Worm (Caenorhabditis elegans) whole organism, L1 larva: ENCODE results near the gene his-8.

Experiments used
- C04F5.9 ChIP-seq: sonication (generic microtip); optimal IDR thresholded peaks from 2 replicates; lab custom pipeline; 2016; ENCODE audit warnings: missing genetic modification characterization, missing compliant biosample characterization
- C16A3.4 ChIP-seq: fragments of 150-350 bp; optimal IDR thresholded peaks from 2 replicates; lab custom pipeline; 2014; ENCODE audit warnings: missing biosample characterization, missing genetic modification characterization
- aha-1 ChIP-seq: fragments of 150-350 bp; optimal IDR thresholded peaks from 2 replicates; lab custom pipeline; 2014; ENCODE audit warnings: missing biosample characterization, missing genetic modification characterization
- blmp-1 ChIP-seq: fragments of 150-350 bp; optimal IDR thresholded peaks from 2 replicates; lab custom pipeline; 2014; ENCODE audit warnings: missing biosample characterization, missing genetic modification characterization
- ceh-88 ChIP-seq: fragments of 200-800 bp; sonication (Bioruptor generic); IDR thresholded peaks from 2 replicates; pipeline ENCODE4 v1.3.6; 2022; ENCODE audit warnings: missing genetic modification characterization, missing compliant biosample characterization
- ceh-90 ChIP-seq: sonication (generic microtip); optimal IDR thresholded peaks from 2 replicates; lab custom pipeline; 2016; ENCODE audit warnings: missing genetic modification characterization, missing compliant biosample characterization
- ces-1 ChIP-seq: fragments of 150-350 bp; optimal IDR thresholded peaks from 2 replicates; lab custom pipeline; 2014; ENCODE audit warnings: missing biosample characterization, missing genetic modification reagents, missing genetic modification characterization
- dsc-1 ChIP-seq: sonication (generic microtip); optimal IDR thresholded peaks from 2 replicates; lab custom pipeline; 2016; ENCODE audit warnings: mild to moderate bottlenecking, missing genetic modification characterization, missing compliant biosample characterization
- efl-3 ChIP-seq: fragments of 200-800 bp; sonication (Bioruptor generic); optimal IDR thresholded peaks from 2 replicates; lab custom pipeline; 2018; ENCODE audit warnings: mild to moderate bottlenecking, missing genetic modification characterization, missing compliant biosample characterization
- egl-27 ChIP-seq, 2 experiments: fragments of 150-350 bp in 1 of 2; sonication (generic microtip); optimal IDR thresholded peaks; 3 replicates each; lab custom pipeline; 2017 to 2018; ENCODE audit warnings: missing biosample characterization in 2 of 2, missing genetic modification characterization in 2 of 2, missing genetic modification reagents in 2 of 2
- ets-5 ChIP-seq: fragments of 200-800 bp; sonication (Bioruptor generic); IDR thresholded peaks from 2 replicates; pipeline ENCODE4 v1.3.6; 2022; ENCODE audit warnings: missing genetic modification characterization, missing compliant biosample characterization
- grh-1 ChIP-seq: fragments of 200-800 bp; sonication (Bioruptor generic); IDR thresholded peaks from 2 replicates; pipeline ENCODE4 v1.3.6; 2022; ENCODE audit warnings: missing genetic modification reagents, missing genetic modification characterization, missing compliant biosample characterization
- hlh-17 ChIP-seq: fragments of 200-800 bp; sonication (Bioruptor generic); optimal IDR thresholded peaks from 2 replicates; lab custom pipeline; 2018; ENCODE audit warnings: missing genetic modification characterization, mild to moderate bottlenecking, missing compliant biosample characterization, moderate library complexity, borderline replicate concordance
- isw-1 ChIP-seq: fragments of 200-800 bp; sonication (Bioruptor generic); IDR thresholded peaks from 2 replicates; pipeline ENCODE4 v1.3.6; 2022; ENCODE audit warnings: missing genetic modification characterization, missing compliant biosample characterization
- lin-14 ChIP-seq: fragments of 200-800 bp; sonication (Bioruptor generic); optimal IDR thresholded peaks from 2 replicates; lab custom pipeline; 2018; ENCODE audit warnings: mild to moderate bottlenecking, missing genetic modification characterization, moderate library complexity, missing compliant biosample characterization
- lir-3 ChIP-seq: sonication (generic microtip); optimal IDR thresholded peaks from 2 replicates; lab custom pipeline; 2016; ENCODE audit warnings: mild to moderate bottlenecking, missing genetic modification characterization, moderate library complexity, missing compliant biosample characterization; ENCODE audit not compliant: poor library complexity
- mab-9 ChIP-seq: fragments of 200-800 bp; sonication (Bioruptor generic); IDR thresholded peaks from 2 replicates; pipeline ENCODE4 v1.3.6; 2022; ENCODE audit warnings: missing genetic modification reagents, missing genetic modification characterization, missing compliant biosample characterization
- mep-1 ChIP-seq: fragments of 150-350 bp; optimal IDR thresholded peaks from 2 replicates; lab custom pipeline; 2014; ENCODE audit warnings: missing biosample characterization, missing genetic modification characterization
- nhr-12 ChIP-seq: sonication (generic microtip); optimal IDR thresholded peaks from 2 replicates; lab custom pipeline; 2017; ENCODE audit warnings: missing biosample characterization, missing genetic modification characterization
- nhr-19 ChIP-seq: fragments of 200-800 bp; sonication (Bioruptor generic); conservative IDR thresholded peaks from 2 replicates; pipeline ENCODE4 v1.3.6; 2022; ENCODE audit warnings: missing genetic modification characterization, missing compliant biosample characterization
- nhr-20 ChIP-seq: sonication (generic microtip); optimal IDR thresholded peaks from 2 replicates; lab custom pipeline; 2016; ENCODE audit warnings: mild to moderate bottlenecking, missing genetic modification characterization, missing compliant biosample characterization
- nhr-28 ChIP-seq: fragments of 150-350 bp; optimal IDR thresholded peaks from 2 replicates; lab custom pipeline; 2014; ENCODE audit warnings: missing biosample characterization, missing genetic modification characterization
- nhr-47 ChIP-seq: sonication (generic microtip); optimal IDR thresholded peaks from 2 replicates; lab custom pipeline; 2016; ENCODE audit warnings: mild to moderate bottlenecking, missing genetic modification characterization, moderate library complexity, missing compliant biosample characterization
- nhr-71 ChIP-seq: sonication (generic microtip); optimal IDR thresholded peaks from 2 replicates; lab custom pipeline; 2016; ENCODE audit warnings: mild to moderate bottlenecking, missing genetic modification characterization, moderate library complexity, missing compliant biosample characterization
- nhr-77 ChIP-seq: fragments of 150-350 bp; optimal IDR thresholded peaks from 2 replicates; lab custom pipeline; 2014; ENCODE audit warnings: missing biosample characterization, missing genetic modification characterization
- nhr-84 ChIP-seq: sonication (generic microtip); optimal IDR thresholded peaks from 2 replicates; lab custom pipeline; 2017; ENCODE audit warnings: missing biosample characterization, missing genetic modification characterization
- nhr-85 ChIP-seq: sonication (generic microtip); peaks from one replicate; lab custom pipeline; 2016; ENCODE audit warnings: missing genetic modification characterization, inconsistent platforms, missing compliant biosample characterization
- nhr-90 ChIP-seq: sonication (generic microtip); optimal IDR thresholded peaks from 2 replicates; lab custom pipeline; 2016; ENCODE audit warnings: mild to moderate bottlenecking, missing genetic modification characterization, missing compliant biosample characterization; ENCODE audit not compliant: poor library complexity
- pag-3 ChIP-seq: sonication (generic microtip); optimal IDR thresholded peaks from 2 replicates; lab custom pipeline; 2017; ENCODE audit warnings: missing genetic modification characterization, mild to moderate bottlenecking, missing compliant biosample characterization, antibody characterized with exemption, borderline replicate concordance; ENCODE audit not compliant: insufficient read depth
- pax-3 ChIP-seq: fragments of 200-800 bp; sonication (Bioruptor generic); optimal IDR thresholded peaks from 2 replicates; lab custom pipeline; 2018; ENCODE audit warnings: mild to moderate bottlenecking, missing genetic modification characterization, moderate library complexity, missing compliant biosample characterization
- rnt-1 ChIP-seq: sonication (generic microtip); optimal IDR thresholded peaks from 2 replicates; lab custom pipeline; 2016; ENCODE audit warnings: mild to moderate bottlenecking, missing genetic modification characterization, moderate library complexity, missing compliant biosample characterization
- skn-1 ChIP-seq: fragments of 150-350 bp; optimal IDR thresholded peaks from 2 replicates; lab custom pipeline; 2014; ENCODE audit warnings: missing biosample characterization, missing genetic modification characterization
- snpc-4 ChIP-seq: fragments of 150-350 bp; optimal IDR thresholded peaks from 2 replicates; lab custom pipeline; 2014; ENCODE audit warnings: missing biosample characterization, missing genetic modification characterization
- snu-23 ChIP-seq: sonication (generic microtip); optimal IDR thresholded peaks from 2 replicates; lab custom pipeline; 2016; ENCODE audit warnings: missing genetic modification characterization, missing compliant biosample characterization
- sup-37 ChIP-seq: fragments of 200-800 bp; sonication (Bioruptor generic); optimal IDR thresholded peaks from 2 replicates; lab custom pipeline; 2018; ENCODE audit warnings: mild to moderate bottlenecking, missing genetic modification characterization, missing compliant biosample characterization
- swsn-7 ChIP-seq: sonication (generic microtip); optimal IDR thresholded peaks from 2 replicates; lab custom pipeline; 2016; ENCODE audit warnings: missing genetic modification characterization, missing compliant biosample characterization
- vab-15 ChIP-seq: sonication (generic microtip); optimal IDR thresholded peaks from 2 replicates; lab custom pipeline; 2017; ENCODE audit warnings: missing genotype, mild to moderate bottlenecking, missing genetic modification characterization, missing compliant biosample characterization
- ztf-11 ChIP-seq, 2 experiments: sonication (generic microtip); optimal IDR thresholded peaks; 2 replicates each; lab custom pipeline; 2016 to 2017; ENCODE audit warnings: missing genetic modification characterization in 2 of 2, missing biosample characterization in 1 of 2, missing compliant biosample characterization in 1 of 2

his-8 gene

DNA sequence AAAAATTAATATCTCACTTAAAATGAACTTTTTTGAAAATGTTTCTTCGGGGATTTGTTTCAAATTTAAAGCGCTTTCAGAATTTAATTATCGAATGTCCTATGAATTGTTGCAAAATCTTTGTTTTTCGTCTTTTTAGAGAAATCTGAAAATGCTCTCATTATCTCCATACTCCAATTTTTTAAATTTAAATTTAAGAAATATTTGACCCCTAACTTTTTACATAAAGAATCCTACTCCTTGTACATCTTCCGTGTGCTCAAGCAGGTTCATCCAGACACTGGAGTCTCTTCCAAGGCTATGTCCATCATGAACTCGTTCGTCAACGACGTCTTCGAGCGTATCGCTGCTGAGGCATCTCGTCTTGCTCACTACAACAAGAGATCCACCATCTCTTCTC lies 3.3 kb upstream of the his-8 start, which contains the start of gene his-39:
TSS of gene his-39 (plus strand) at position 301 of the 400 bp plus-strand sequence.
- TF ChIP-seq aha-1 = no peak
- TF ChIP-seq nhr-12 (tag; lab: Kevin White, UChicago) = no peak
- no peak for TF ChIP-seq efl-3 (GFP tag; lab: Kevin White, UChicago)
- no peak for TF ChIP-seq ets-5
- TF ChIP-seq skn-1 = no peak
- TF ChIP-seq egl-27 (tag; optimal IDR thresholded peaks at IDR 0.05; lab: Kevin White, UChicago) = no peak
- TF ChIP-seq ztf-11 (tag; optimal IDR thresholded peaks at IDR 0.05; lab: Kevin White, UChicago) = no peak
- TF ChIP-seq ces-1 (GFP tag; lab: Kevin White, UChicago) = no peak
- TF ChIP-seq mep-1 = no peak
- TF ChIP-seq pax-3 = no peak
- TF ChIP-seq rnt-1 = no peak
- TF ChIP-seq nhr-77 = no peak
- no peak for TF ChIP-seq nhr-28
- TF ChIP-seq sup-37 = no peak
- TF ChIP-seq C16A3.4 = no peak

ce11 chrV:8534534-8535283 lies 1.8 kb upstream of the his-8 start, which contains the start of the genes his-6 and his-5:
his-6 (minus strand) TSS chrV:8534977.
his-5 (plus strand) TSS chrV:8535214.
- TF ChIP-seq ztf-11 (tag; optimal IDR thresholded peaks at IDR 0.05; lab: Kevin White, UChicago) (peak in 1 of 2 experiments; percentile 60), lin-14 (GFP tag; lab: Kevin White, UChicago) (peak; percentile 80), nhr-71 (tag; lab: Kevin White, UChicago) (peak; percentile 50), nhr-90 (tag; lab: Kevin White, UChicago) (peak; percentile 30), isw-1 (GFP tag; lab: Robert Waterston, UW) (peak; percentile 24; the same call in 1 of the 2 replicates), snu-23 (peak; percentile 41), nhr-47 (tag; lab: Kevin White, UChicago) (peak; percentile 44), nhr-19 (GFP tag; lab: Robert Waterston, UW) (peak; percentile 66), nhr-85 (tag; lab: Kevin White, UChicago) (peak; percentile 76), efl-3 (GFP tag; lab: Kevin White, UChicago) (peak; percentile 17), ceh-88 (GFP tag; lab: Robert Waterston, UW) (peak; percentile 8; the same call in 1 of the 2 replicates), swsn-7 (tag; lab: Kevin White, UChicago) (peak; percentile 62), grh-1 (GFP tag; lab: Robert Waterston, UW) (peak; percentile 88), nhr-20 (tag; lab: Kevin White, UChicago) (peak; percentile 43), rnt-1 (peak; percentile 23)
- TF ChIP-seq, all 84 proteins: peak for 15; not testable (repeated sequence) for 69

DNA sequence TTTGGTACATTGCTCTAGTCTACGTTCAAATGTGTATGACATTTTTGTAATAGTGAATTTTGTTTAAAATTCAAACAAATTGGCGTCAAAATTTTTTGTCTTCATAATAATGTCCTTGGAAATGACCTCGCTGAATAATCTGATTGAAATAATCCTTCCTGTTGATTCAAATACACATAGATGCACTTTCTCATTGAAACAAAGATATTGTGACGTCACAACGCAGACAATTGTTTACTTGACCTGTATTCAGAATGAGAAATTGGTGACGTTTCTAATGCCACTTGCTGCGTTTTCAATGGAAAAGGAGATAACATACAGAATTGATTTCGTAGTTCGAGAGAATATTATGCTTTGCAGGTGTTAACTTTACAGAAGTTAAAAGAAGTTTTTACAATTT lies 1.0 kb upstream of the his-8 start:
- TF ChIP-seq lir-3 (tag; lab: Kevin White, UChicago) = no peak
- peak; percentile 87 for TF ChIP-seq nhr-85 (tag; lab: Kevin White, UChicago)
- TF ChIP-seq, all 84 proteins: peak for 1

DNA sequence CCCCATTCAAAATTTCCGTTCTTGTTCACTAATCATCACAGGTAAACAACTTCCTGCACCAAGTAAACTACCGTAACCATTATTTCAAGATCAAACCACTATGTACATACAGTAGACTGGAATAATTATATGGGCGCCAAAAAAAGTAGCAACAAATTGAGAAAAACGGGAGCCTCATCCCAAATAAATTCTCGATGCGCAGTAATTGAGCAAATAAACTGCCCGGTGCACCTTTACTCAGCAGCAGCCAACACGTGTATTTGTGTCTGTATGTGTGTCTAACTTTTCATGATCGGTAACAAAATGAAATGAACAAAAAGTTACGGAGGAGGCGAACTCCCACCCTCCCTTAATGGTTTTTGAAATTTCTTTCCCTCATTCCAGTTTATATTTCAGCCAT lies 3.7 kb downstream of the his-8 start, which contains the start of gene otpl-5:
TSS of gene otpl-5 (plus strand) at position 301 of the 400 bp plus-strand sequence.
- TF ChIP-seq C04F5.9 (no peak), dsc-1 (no peak)
- TF ChIP-seq, all 84 proteins: peak for 0

DNA sequence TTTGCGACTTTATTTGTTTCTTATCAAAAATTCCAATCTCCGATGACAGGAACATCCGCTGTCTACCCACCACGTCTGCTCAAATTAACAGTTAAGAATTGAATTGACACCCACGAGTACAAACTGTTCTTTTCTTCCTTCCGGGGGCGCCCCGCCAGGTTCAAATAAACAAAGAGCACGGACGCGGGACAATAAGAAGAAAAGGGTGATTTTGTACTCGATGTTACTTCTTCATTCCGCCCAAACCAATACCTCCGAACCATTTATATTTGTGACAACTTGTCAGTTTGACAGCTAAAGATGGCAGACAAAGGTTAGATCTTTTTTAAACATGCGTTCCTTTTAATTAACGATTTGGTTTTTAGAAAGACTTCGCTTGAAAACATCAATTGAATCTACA lies 7.1 kb downstream of the his-8 start, which contains the start of gene otpl-6:
TSS of gene otpl-6 (plus strand) at position 301 of the 400 bp plus-strand sequence.
- no peak for TF ChIP-seq ets-5
- no peak for TF ChIP-seq nhr-84 (tag; lab: Kevin White, UChicago)
- TF ChIP-seq pag-3 (tag; lab: Kevin White, UChicago) = no peak
- TF ChIP-seq ceh-90 (tag; lab: Kevin White, UChicago) = no peak
- no peak for TF ChIP-seq blmp-1
- TF ChIP-seq nhr-85 (tag; lab: Kevin White, UChicago) = no peak
- no peak for TF ChIP-seq hlh-17
- no peak for TF ChIP-seq mab-9
- no peak for TF ChIP-seq ceh-88 (GFP tag; lab: Robert Waterston, UW)
- TF ChIP-seq nhr-12 (tag; lab: Kevin White, UChicago) = no peak
- TF ChIP-seq nhr-20 (tag; lab: Kevin White, UChicago) = no peak
- TF ChIP-seq snpc-4 (tag; lab: Kevin White, UChicago) = no peak
- TF ChIP-seq vab-15 (tag; lab: Kevin White, UChicago) = no peak
